Fruit fly (Drosophila melanogaster): ENCODE results near the gene CG33223.

DNA sequence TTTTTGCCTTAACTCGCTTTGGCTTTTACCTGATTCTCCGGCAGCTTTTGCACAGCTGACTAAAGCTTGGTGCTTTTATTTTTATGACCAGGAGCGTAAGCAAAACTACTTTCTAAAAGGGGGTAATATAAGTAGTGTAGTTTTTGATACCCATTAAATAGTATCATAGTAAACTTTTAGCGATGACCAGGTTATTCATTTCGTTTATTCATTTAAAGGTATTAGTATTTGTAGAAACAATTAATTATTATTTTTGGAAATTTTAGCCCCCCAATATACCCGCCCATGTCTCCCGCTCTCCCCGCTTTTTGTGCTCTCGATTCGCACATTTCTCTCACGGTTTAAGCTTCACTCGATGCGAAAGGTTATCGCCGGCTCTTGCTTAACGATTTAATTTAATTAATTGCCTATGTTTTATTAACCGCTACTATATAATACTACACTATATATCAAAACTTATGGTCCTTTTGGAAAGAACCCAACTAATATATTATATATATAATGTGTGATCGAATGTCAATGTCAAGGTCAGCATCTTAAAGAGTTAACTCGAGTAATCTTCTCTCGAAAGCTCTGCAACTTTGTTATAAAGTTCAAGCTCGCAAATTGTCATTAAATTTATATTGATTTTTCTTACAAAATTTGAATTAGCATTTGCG, 19.2 kb downstream of the CG33223 start, which contains the start of gene Sptr:
- TF ChIP-seq ara (GFP tag; IDR thresholded peaks at IDR 0.05) (peak; percentile 80), sisA (GFP tag; IDR thresholded peaks at IDR 0.05) (peak; percentile 81), vvl (GFP tag; IDR thresholded peaks at IDR 0.05) (peak; percentile 95), CG1792 (GFP tag; optimal IDR thresholded peaks at IDR 0.05) (peak; percentile 58), Antp (GFP tag; optimal IDR thresholded peaks at IDR 0.05) (peak; percentile 64), bbx (GFP tag; IDR thresholded peaks at IDR 0.05; ENCODE audit: partially characterized antibody) (no peak), Dref (GFP tag; IDR thresholded peaks at IDR 0.05) (no peak), salm (tag; optimal IDR thresholded peaks at IDR 0.05) (peak; percentile 82), D (optimal IDR thresholded peaks at IDR 0.05) (no peak), D (GFP tag; optimal IDR thresholded peaks at IDR 0.05) (peak; percentile 57), rib (GFP tag; IDR thresholded peaks at IDR 0.05) (peak; percentile 84)
